Worm (Caenorhabditis elegans): ENCODE results near the gene Y54F10AM.11.
"Not testable (repeated sequence)": the region's sequence is repeated elsewhere in the genome, so short reads cannot be mapped to it uniquely, and the experiment has no call there.

- not testable (repeated sequence) for TF ChIP-seq T22C8.4 (GFP tag; IDR thresholded peaks at IDR 0.05); klf-2 (GFP tag; conservative IDR thresholded peaks at IDR 0.05); flt-1 (GFP tag; IDR thresholded peaks at IDR 0.05); tab-1 (GFP tag; IDR thresholded peaks at IDR 0.05)
- 0 out of 2 replicates have a peak, but pooled peaks have one; percentile 34 for TF ChIP-seq ztf-29 (GFP tag; IDR thresholded peaks at IDR 0.05)
These were observed 19.5 kb upstream of the Y54F10AM.11 start for ce11 chrIII:2583302-2583701.

Measured in whole organism, midembryonic.